Worm (Caenorhabditis elegans) whole organism, L2 larva: ENCODE measurements around the gene F32D8.7.

Experiments used
- ama-1 ChIP-seq: fragments of 150-350 bp; optimal IDR thresholded peaks from 2 replicates; lab custom pipeline; 2018; ENCODE audit warnings: inconsistent platforms
- ceh-82 ChIP-seq: fragments of 150-350 bp; optimal IDR thresholded peaks from 2 replicates; lab custom pipeline; 2014; ENCODE audit warnings: missing biosample characterization, missing genetic modification characterization
- crh-2 ChIP-seq: sonication (generic microtip); optimal IDR thresholded peaks from 2 replicates; lab custom pipeline; 2017; ENCODE audit warnings: missing biosample characterization, missing genetic modification characterization
- lin-11 ChIP-seq: fragments of 150-350 bp; sonication (generic microtip); optimal IDR thresholded peaks from 2 replicates; lab custom pipeline; 2014; ENCODE audit warnings: missing biosample characterization, missing genetic modification characterization, inconsistent platforms, mixed read lengths
- lin-13 ChIP-seq: fragments of 150-350 bp; optimal IDR thresholded peaks from 2 replicates; lab custom pipeline; 2014; ENCODE audit warnings: missing biosample characterization, missing genetic modification reagents, missing genetic modification characterization
- lin-39 ChIP-seq: fragments of 150-350 bp; optimal IDR thresholded peaks from 2 replicates; lab custom pipeline; 2014; ENCODE audit warnings: missing biosample characterization, missing genetic modification reagents, missing genetic modification characterization
- mbf-1 ChIP-seq: sonication (generic microtip); optimal IDR thresholded peaks from 2 replicates; lab custom pipeline; 2017; ENCODE audit warnings: missing biosample characterization, missing genetic modification characterization
- nhr-23 ChIP-seq: fragments of 150-350 bp; optimal IDR thresholded peaks from 2 replicates; lab custom pipeline; 2014; ENCODE audit warnings: missing biosample characterization, missing genetic modification reagents, missing genetic modification characterization
- nhr-237 ChIP-seq: fragments of 150-350 bp; optimal IDR thresholded peaks from 2 replicates; lab custom pipeline; 2014; ENCODE audit warnings: missing biosample characterization, missing genetic modification characterization

- no peak for TF ChIP-seq nhr-23
- no peak for TF ChIP-seq ama-1
- no peak for TF ChIP-seq lin-11 (tag; lab: Kevin White, UChicago)
- no peak for TF ChIP-seq lin-13 (GFP tag; lab: Kevin White, UChicago)
- TF ChIP-seq ceh-82 (tag; lab: Kevin White, UChicago): no peak
- no peak for TF ChIP-seq nhr-237 (tag; lab: Kevin White, UChicago)
- TF ChIP-seq crh-2 (tag; lab: Kevin White, UChicago): no peak
- no peak for TF ChIP-seq mbf-1 (tag; lab: Kevin White, UChicago)
- TF ChIP-seq lin-39 (tag; lab: Kevin White, UChicago): no peak
Observed at ce11 chrV:10862457-10863097, 35.7 kb upstream of the F32D8.7 start.
